Worm (Caenorhabditis elegans) whole organism, L1 larva: ENCODE data around the gene F48F5.8.

ENCODE experiments used
- C04F5.9 ChIP-seq: sonication (generic microtip); optimal IDR thresholded peaks from 2 replicates; lab custom pipeline; 2016; ENCODE audit warnings: missing genetic modification characterization, missing compliant biosample characterization
- C16A3.4 ChIP-seq: fragments of 150-350 bp; optimal IDR thresholded peaks from 2 replicates; lab custom pipeline; 2014; ENCODE audit warnings: missing biosample characterization, missing genetic modification characterization
- F16B12.6 ChIP-seq: fragments of 150-350 bp; optimal IDR thresholded peaks from 2 replicates; lab custom pipeline; 2014; ENCODE audit warnings: missing biosample characterization, missing genetic modification characterization
- Y116A8C.19 ChIP-seq: sonication (generic microtip); optimal IDR thresholded peaks from 2 replicates; lab custom pipeline; 2016; ENCODE audit warnings: missing compliant biosample characterization, missing genetic modification characterization, borderline replicate concordance
- alr-1 ChIP-seq: fragments of 200-800 bp; sonication (Bioruptor generic); optimal IDR thresholded peaks from 2 replicates; lab custom pipeline; 2018; ENCODE audit warnings: borderline replicate concordance, mild to moderate bottlenecking, missing genetic modification characterization, missing compliant biosample characterization
- blmp-1 ChIP-seq: fragments of 150-350 bp; optimal IDR thresholded peaks from 2 replicates; lab custom pipeline; 2014; ENCODE audit warnings: missing biosample characterization, missing genetic modification characterization
- ceh-8 ChIP-seq: fragments of 200-800 bp; sonication (Bioruptor generic); optimal IDR thresholded peaks from 2 replicates; lab custom pipeline; 2018; ENCODE audit warnings: mild to moderate bottlenecking, missing genetic modification characterization, moderate library complexity, missing compliant biosample characterization
- ceh-82 ChIP-seq, 3 experiments: fragments of 150-350 bp in 1 of 3; sonication (generic microtip) in 2 of 3; optimal IDR thresholded peaks; 2 replicates each; lab custom pipeline; 2014 to 2017; ENCODE audit warnings: missing biosample characterization in 3 of 3, missing genetic modification characterization in 3 of 3
- ceh-90 ChIP-seq: sonication (generic microtip); optimal IDR thresholded peaks from 2 replicates; lab custom pipeline; 2016; ENCODE audit warnings: missing genetic modification characterization, missing compliant biosample characterization
- ces-1 ChIP-seq: fragments of 150-350 bp; optimal IDR thresholded peaks from 2 replicates; lab custom pipeline; 2014; ENCODE audit warnings: missing biosample characterization, missing genetic modification reagents, missing genetic modification characterization
- dpl-1 ChIP-seq, 3 experiments: fragments of 150-350 bp in 2 of 3; sonication (generic microtip) in 1 of 3; optimal IDR thresholded peaks; 2 replicates each; lab custom pipeline; 2014 to 2017; ENCODE audit warnings: missing biosample characterization in 3 of 3, missing genetic modification characterization in 3 of 3, missing genetic modification reagents in 3 of 3
- efl-1 ChIP-seq, 4 experiments: fragments of 150-350 bp; optimal IDR thresholded peaks in 3 of 4; peaks in 1 of 4; 1 replicate in 1 of 4; 2 replicates in 3 of 4; lab custom pipeline; 2014; ENCODE audit warnings: missing biosample characterization in 2 of 4, missing genetic modification characterization in 2 of 4, missing genetic modification reagents in 2 of 4
- egl-27 ChIP-seq, 2 experiments: fragments of 150-350 bp in 1 of 2; sonication (generic microtip); optimal IDR thresholded peaks; 3 replicates each; lab custom pipeline; 2017 to 2018; ENCODE audit warnings: missing biosample characterization in 2 of 2, missing genetic modification characterization in 2 of 2, missing genetic modification reagents in 2 of 2
- elt-2 ChIP-seq: sonication (generic microtip); optimal IDR thresholded peaks from 2 replicates; lab custom pipeline; 2016; ENCODE audit warnings: missing genetic modification characterization, mild to moderate bottlenecking, inconsistent platforms, missing compliant biosample characterization, missing genetic modification reagents
- elt-3 ChIP-seq, 6 experiments: fragments of 150-350 bp in 1 of 6; sonication (generic microtip); optimal IDR thresholded peaks; 2 replicates each; lab custom pipeline; 2017 to 2018; ENCODE audit warnings: missing biosample characterization in 6 of 6, missing genetic modification characterization in 6 of 6, inconsistent platforms in 1 of 6
- fkh-4 ChIP-seq: sonication (generic microtip); optimal IDR thresholded peaks from 2 replicates; lab custom pipeline; 2016; ENCODE audit warnings: missing compliant biosample characterization, missing genetic modification characterization, borderline replicate concordance
- fkh-8 ChIP-seq: sonication (generic microtip); optimal IDR thresholded peaks from 2 replicates; lab custom pipeline; 2016; ENCODE audit warnings: mild to moderate bottlenecking, missing genetic modification characterization, missing compliant biosample characterization
- hlh-17 ChIP-seq: fragments of 200-800 bp; sonication (Bioruptor generic); optimal IDR thresholded peaks from 2 replicates; lab custom pipeline; 2018; ENCODE audit warnings: missing genetic modification characterization, mild to moderate bottlenecking, missing compliant biosample characterization, moderate library complexity, borderline replicate concordance
- isw-1 ChIP-seq: fragments of 200-800 bp; sonication (Bioruptor generic); IDR thresholded peaks from 2 replicates; pipeline ENCODE4 v1.3.6; 2022; ENCODE audit warnings: missing genetic modification characterization, missing compliant biosample characterization
- lin-14 ChIP-seq: fragments of 200-800 bp; sonication (Bioruptor generic); optimal IDR thresholded peaks from 2 replicates; lab custom pipeline; 2018; ENCODE audit warnings: mild to moderate bottlenecking, missing genetic modification characterization, moderate library complexity, missing compliant biosample characterization
- lir-3 ChIP-seq: sonication (generic microtip); optimal IDR thresholded peaks from 2 replicates; lab custom pipeline; 2016; ENCODE audit warnings: mild to moderate bottlenecking, missing genetic modification characterization, moderate library complexity, missing compliant biosample characterization; ENCODE audit not compliant: poor library complexity
- mdl-1 ChIP-seq, 2 experiments: fragments of 150-350 bp; optimal IDR thresholded peaks; 2 replicates each; lab custom pipeline; 2014 to 2017; ENCODE audit warnings: missing biosample characterization in 2 of 2, missing genetic modification characterization in 2 of 2, inconsistent platforms in 1 of 2
- mep-1 ChIP-seq: fragments of 150-350 bp; optimal IDR thresholded peaks from 2 replicates; lab custom pipeline; 2014; ENCODE audit warnings: missing biosample characterization, missing genetic modification characterization
- nhr-19 ChIP-seq: fragments of 200-800 bp; sonication (Bioruptor generic); conservative IDR thresholded peaks from 2 replicates; pipeline ENCODE4 v1.3.6; 2022; ENCODE audit warnings: missing genetic modification characterization, missing compliant biosample characterization
- nhr-28 ChIP-seq: fragments of 150-350 bp; optimal IDR thresholded peaks from 2 replicates; lab custom pipeline; 2014; ENCODE audit warnings: missing biosample characterization, missing genetic modification characterization
- nhr-47 ChIP-seq: sonication (generic microtip); optimal IDR thresholded peaks from 2 replicates; lab custom pipeline; 2016; ENCODE audit warnings: mild to moderate bottlenecking, missing genetic modification characterization, moderate library complexity, missing compliant biosample characterization
- nhr-71 ChIP-seq: sonication (generic microtip); optimal IDR thresholded peaks from 2 replicates; lab custom pipeline; 2016; ENCODE audit warnings: mild to moderate bottlenecking, missing genetic modification characterization, moderate library complexity, missing compliant biosample characterization
- nhr-77 ChIP-seq: fragments of 150-350 bp; optimal IDR thresholded peaks from 2 replicates; lab custom pipeline; 2014; ENCODE audit warnings: missing biosample characterization, missing genetic modification characterization
- nhr-84 ChIP-seq: sonication (generic microtip); optimal IDR thresholded peaks from 2 replicates; lab custom pipeline; 2017; ENCODE audit warnings: missing biosample characterization, missing genetic modification characterization
- nhr-85 ChIP-seq: sonication (generic microtip); peaks from one replicate; lab custom pipeline; 2016; ENCODE audit warnings: missing genetic modification characterization, inconsistent platforms, missing compliant biosample characterization
- nhr-90 ChIP-seq: sonication (generic microtip); optimal IDR thresholded peaks from 2 replicates; lab custom pipeline; 2016; ENCODE audit warnings: mild to moderate bottlenecking, missing genetic modification characterization, missing compliant biosample characterization; ENCODE audit not compliant: poor library complexity
- pax-3 ChIP-seq: fragments of 200-800 bp; sonication (Bioruptor generic); optimal IDR thresholded peaks from 2 replicates; lab custom pipeline; 2018; ENCODE audit warnings: mild to moderate bottlenecking, missing genetic modification characterization, moderate library complexity, missing compliant biosample characterization
- pqm-1 ChIP-seq: sonication (generic microtip); optimal IDR thresholded peaks from 3 replicates; lab custom pipeline; 2017; ENCODE audit warnings: missing biosample characterization, missing genetic modification characterization
- snpc-4 ChIP-seq: fragments of 150-350 bp; optimal IDR thresholded peaks from 2 replicates; lab custom pipeline; 2014; ENCODE audit warnings: missing biosample characterization, missing genetic modification characterization
- snu-23 ChIP-seq: sonication (generic microtip); optimal IDR thresholded peaks from 2 replicates; lab custom pipeline; 2016; ENCODE audit warnings: missing genetic modification characterization, missing compliant biosample characterization
- sox-4 ChIP-seq: sonication (generic microtip); optimal IDR thresholded peaks from 2 replicates; lab custom pipeline; 2016; ENCODE audit warnings: missing genetic modification characterization, missing compliant biosample characterization
- swsn-7 ChIP-seq: sonication (generic microtip); optimal IDR thresholded peaks from 2 replicates; lab custom pipeline; 2016; ENCODE audit warnings: missing genetic modification characterization, missing compliant biosample characterization
- tlp-1 ChIP-seq: fragments of 150-350 bp; optimal IDR thresholded peaks from 2 replicates; lab custom pipeline; 2014; ENCODE audit warnings: missing biosample characterization, missing genetic modification characterization
- unc-130 ChIP-seq: fragments of 150-350 bp; optimal IDR thresholded peaks from 2 replicates; lab custom pipeline; 2017; ENCODE audit warnings: missing biosample characterization, missing genetic modification characterization, inconsistent platforms
- unc-62 ChIP-seq: fragments of 150-350 bp; optimal IDR thresholded peaks from 2 replicates; lab custom pipeline; 2014; ENCODE audit warnings: missing biosample characterization, missing genetic modification reagents, missing genetic modification characterization
- unc-98 ChIP-seq: fragments of 200-800 bp; sonication (Bioruptor generic); IDR thresholded peaks from 2 replicates; pipeline ENCODE4 v1.3.6; 2022; ENCODE audit warnings: missing genetic modification characterization, missing compliant biosample characterization
- xbp-1 ChIP-seq: sonication (generic microtip); optimal IDR thresholded peaks from 2 replicates; lab custom pipeline; 2016; ENCODE audit warnings: missing genetic modification characterization, missing compliant biosample characterization
- zip-4 ChIP-seq: fragments of 200-800 bp; sonication (Bioruptor generic); optimal IDR thresholded peaks from 2 replicates; lab custom pipeline; 2018; ENCODE audit warnings: mild to moderate bottlenecking, missing genetic modification characterization, moderate library complexity, missing compliant biosample characterization
- ztf-11 ChIP-seq, 2 experiments: sonication (generic microtip); optimal IDR thresholded peaks; 2 replicates each; lab custom pipeline; 2016 to 2017; ENCODE audit warnings: missing genetic modification characterization in 2 of 2, missing biosample characterization in 1 of 2, missing compliant biosample characterization in 1 of 2
- ztf-4 ChIP-seq: fragments of 150-350 bp; optimal IDR thresholded peaks from 2 replicates; lab custom pipeline; 2014; ENCODE audit warnings: missing biosample characterization, missing genetic modification characterization

Gene F48F5.8

ce11 chrV:20423428-20423827, 1.7 kb upstream of the F48F5.8 start:
- TF ChIP-seq elt-3 (tag; optimal IDR thresholded peaks at IDR 0.05; lab: Kevin White, UChicago) (peak in 1 of 6 experiments; percentile 4), ceh-82 (tag; optimal IDR thresholded peaks at IDR 0.05; lab: Kevin White, UChicago) (no peak), lin-14 (GFP tag; lab: Kevin White, UChicago) (peak; percentile 11), lir-3 (tag; lab: Kevin White, UChicago) (no peak), elt-2 (tag; lab: Kevin White, UChicago) (peak; percentile 54), nhr-19 (0 out of 2 replicates have a peak, but pooled peaks have one; percentile 3), fkh-4 (tag; lab: Kevin White, UChicago) (no peak), ztf-11 (tag; optimal IDR thresholded peaks at IDR 0.05; lab: Kevin White, UChicago) (no peak), blmp-1 (tag; lab: Kevin White, UChicago) (peak; percentile 26), ces-1 (no peak), nhr-71 (tag; lab: Kevin White, UChicago) (peak; percentile 11), Y116A8C.19 (tag; lab: Kevin White, UChicago) (no peak)

- TF ChIP-seq nhr-90 (tag; lab: Kevin White, UChicago) (peak; percentile 64), unc-62 (GFP tag; lab: Kevin White, UChicago) (no peak), nhr-28 (no peak), zip-4 (no peak), egl-27 (tag; optimal IDR thresholded peaks at IDR 0.05; lab: Kevin White, UChicago) (no peak), C16A3.4 (tag; lab: Kevin White, UChicago) (peak; percentile 31), nhr-47 (tag; lab: Kevin White, UChicago) (peak; percentile 71), C04F5.9 (tag; lab: Kevin White, UChicago) (no peak), unc-130 (no peak), isw-1 (GFP tag; lab: Robert Waterston, UW) (peak; percentile 50), ceh-90 (tag; lab: Kevin White, UChicago) (peak; percentile 88), ceh-8 (GFP tag; lab: Kevin White, UChicago) (peak; percentile 12), lin-14 (GFP tag; lab: Kevin White, UChicago) (peak; percentile 87), ces-1 (no peak), efl-1 (optimal IDR thresholded peaks at IDR 0.05; lab: Kevin White, UChicago) (peak; percentile 91 to 98), efl-1 (GFP tag; optimal IDR thresholded peaks at IDR 0.05 in 1 of 2; lab: Kevin White, UChicago) (peak; percentile 91 to 99), snu-23 (GFP tag; lab: Kevin White, UChicago) (peak; percentile 61), ztf-11 (tag; optimal IDR thresholded peaks at IDR 0.05; lab: Kevin White, UChicago) (peak in 1 of 2 experiments; percentile 70), dpl-1 (GFP tag; optimal IDR thresholded peaks at IDR 0.05; lab: Kevin White, UChicago) (peak; percentile 84 to 92 (median 86)), xbp-1 (peak; percentile 64), nhr-71 (tag; lab: Kevin White, UChicago) (peak; percentile 77), unc-98 (GFP tag; lab: Robert Waterston, UW) (peak; percentile 30; the same call in 1 of the 2 replicates), nhr-84 (tag; lab: Kevin White, UChicago) (no peak), hlh-17 (GFP tag; lab: Kevin White, UChicago) (no peak), tlp-1 (tag; lab: Kevin White, UChicago) (no peak), pqm-1 (no peak), nhr-77 (no peak), pax-3 (peak; percentile 43), blmp-1 (tag; lab: Kevin White, UChicago) (peak; percentile 64), mep-1 (tag; lab: Kevin White, UChicago) (peak; percentile 62), alr-1 (tag; lab: Kevin White, UChicago) (no peak), ztf-4 (tag; lab: Kevin White, UChicago) (no peak), F16B12.6 (tag; lab: Kevin White, UChicago) (peak; percentile 20), swsn-7 (peak; percentile 49), snpc-4 (tag; lab: Kevin White, UChicago) (no peak), mdl-1 (tag; optimal IDR thresholded peaks at IDR 0.05; lab: Kevin White, UChicago) (peak in 1 of 2 experiments; percentile 64), sox-4 (tag; lab: Kevin White, UChicago) (peak; percentile 60), elt-3 (tag; optimal IDR thresholded peaks at IDR 0.05; lab: Kevin White, UChicago) (peak in 1 of 6 experiments; percentile 14), fkh-8 (peak; percentile 66), nhr-85 (tag; lab: Kevin White, UChicago) (peak; percentile 90), fkh-4 (tag; lab: Kevin White, UChicago) (peak; percentile 73)
These were observed 636 bp upstream of the F48F5.8 start for ce11 chrV:20424229-20425182.
